Fruit fly (Drosophila melanogaster) whole organism, embryonic: Measurements from ENCODE around the gene Nep7.
A peak's percentile ranks its signal among the peaks of the same experiment; 100 is the strongest.

Source experiments
- BtbVII ChIP-seq: fragments of 200-800 bp; sonication (Bioruptor generic); optimal IDR thresholded peaks from 3 replicates; lab custom pipeline; 2017; ENCODE audit warnings: missing biosample characterization, mild to moderate bottlenecking, missing genetic modification characterization
- CG10209 ChIP-seq: fragments of 200-800 bp; sonication (Bioruptor generic); optimal IDR thresholded peaks from 3 replicates; lab custom pipeline; 2017; ENCODE audit warnings: missing biosample characterization, mild to moderate bottlenecking, missing genetic modification characterization, missing genetic modification reagents
- CG11085 ChIP-seq: fragments of 200-800 bp; sonication (Bioruptor generic); IDR thresholded peaks from 2 replicates; pipeline ENCODE4 v1.3.6; 2022; ENCODE audit warnings: missing biosample characterization, missing genetic modification characterization
- CG13296 ChIP-seq: fragments of 200-800 bp; sonication (Bioruptor generic); optimal IDR thresholded peaks from 3 replicates; lab custom pipeline; 2018; ENCODE audit warnings: missing biosample characterization, mild to moderate bottlenecking, missing genetic modification characterization
- CG13775 ChIP-seq: fragments of 200-800 bp; sonication (Bioruptor generic); optimal IDR thresholded peaks from 3 replicates; lab custom pipeline; 2017; ENCODE audit warnings: missing biosample characterization, mild to moderate bottlenecking, missing genetic modification characterization
- CG15479 ChIP-seq: fragments of 200-800 bp; sonication (Bioruptor generic); optimal IDR thresholded peaks from 3 replicates; lab custom pipeline; 2019; ENCODE audit warnings: missing biosample characterization, mild to moderate bottlenecking, missing genetic modification characterization, moderate library complexity
- CG18011 ChIP-seq: fragments of 200-800 bp; sonication (Bioruptor generic); optimal IDR thresholded peaks from 2 replicates; lab custom pipeline; 2017; ENCODE audit warnings: missing biosample characterization, missing genetic modification characterization, mild to moderate bottlenecking, moderate library complexity, missing genotype
- CG31365 ChIP-seq: fragments of 200-800 bp; sonication (Bioruptor generic); optimal IDR thresholded peaks from 2 replicates; lab custom pipeline; 2018; ENCODE audit warnings: missing biosample characterization, mild to moderate bottlenecking, missing genetic modification characterization
- CG33213 ChIP-seq: fragments of 200-800 bp; sonication (Bioruptor generic); optimal IDR thresholded peaks from 3 replicates; lab custom pipeline; 2016; ENCODE audit warnings: missing biosample characterization, missing genetic modification characterization
- CG4617 ChIP-seq: fragments of 200-800 bp; sonication (Bioruptor generic); optimal IDR thresholded peaks from 3 replicates; lab custom pipeline; 2016; ENCODE audit warnings: missing biosample characterization, missing genetic modification characterization, borderline replicate concordance
- CG4854 ChIP-seq: fragments of 200-800 bp; sonication (Bioruptor generic); optimal IDR thresholded peaks from 2 replicates; lab custom pipeline; 2016; ENCODE audit warnings: missing biosample characterization, missing genetic modification characterization, inconsistent platforms
- CG5180 ChIP-seq: fragments of 200-800 bp; sonication (Bioruptor generic); optimal IDR thresholded peaks from 3 replicates; lab custom pipeline; 2017; ENCODE audit warnings: missing biosample characterization, missing genetic modification characterization, mild to moderate bottlenecking, moderate library complexity, missing genetic modification reagents
- CG7372 ChIP-seq: fragments of 200-800 bp; sonication (Bioruptor generic); IDR thresholded peaks from 2 replicates; pipeline ENCODE4 v1.3.6; 2022; ENCODE audit warnings: missing biosample characterization, missing genetic modification characterization
- CG8478 ChIP-seq: fragments of >200 bp; optimal IDR thresholded peaks from 2 replicates; lab custom pipeline; 2018
- CG9215 ChIP-seq: fragments of 200-800 bp; sonication (Bioruptor generic); IDR thresholded peaks from 2 replicates; pipeline ENCODE4 v1.3.6; 2022; ENCODE audit warnings: missing biosample characterization, missing genetic modification characterization
- CG9609 ChIP-seq: fragments of 200-800 bp; sonication (Bioruptor generic); optimal IDR thresholded peaks from 3 replicates; lab custom pipeline; 2016; ENCODE audit warnings: missing biosample characterization, missing genetic modification characterization
- Chrac-16 ChIP-seq: fragments of 200-800 bp; sonication (Bioruptor generic); optimal IDR thresholded peaks from 3 replicates; lab custom pipeline; 2016; ENCODE audit warnings: missing biosample characterization, missing genetic modification characterization
- CoRest ChIP-seq: fragments of 200-800 bp; sonication (Bioruptor generic); optimal IDR thresholded peaks from 3 replicates; lab custom pipeline; 2018; ENCODE audit warnings: missing biosample characterization, mild to moderate bottlenecking, missing genetic modification characterization, moderate library complexity
- Dbx ChIP-seq: fragments of 200-800 bp; sonication (Bioruptor generic); IDR thresholded peaks from 3 replicates; pipeline ENCODE4 v1.3.6; 2022; ENCODE audit warnings: missing biosample characterization, missing genetic modification characterization
- Dek ChIP-seq: fragments of 200-800 bp; sonication (Bioruptor generic); optimal IDR thresholded peaks from 3 replicates; lab custom pipeline; 2019; ENCODE audit warnings: missing biosample characterization, mild to moderate bottlenecking, missing genetic modification characterization, moderate library complexity
- Drgx ChIP-seq: fragments of 200-800 bp; sonication (Bioruptor generic); IDR thresholded peaks from 2 replicates; pipeline ENCODE4 v1.3.6; 2022; ENCODE audit warnings: missing biosample characterization, missing genetic modification characterization
- GATAe ChIP-seq: fragments of 200-800 bp; sonication (Bioruptor generic); conservative IDR thresholded peaks from 2 replicates; pipeline ENCODE4 v1.3.6; 2022; ENCODE audit warnings: missing biosample characterization, missing genetic modification characterization
- HHEX ChIP-seq: fragments of 200-800 bp; sonication (Bioruptor generic); optimal IDR thresholded peaks from 3 replicates; lab custom pipeline; 2017; ENCODE audit warnings: missing biosample characterization, mild to moderate bottlenecking, missing genetic modification characterization, missing genetic modification reagents
- HLH4C ChIP-seq: fragments of 200-800 bp; sonication (Bioruptor generic); IDR thresholded peaks from 3 replicates; pipeline ENCODE4 v1.3.6; 2022; ENCODE audit warnings: missing biosample characterization, missing genetic modification characterization; ENCODE audit not compliant: partially characterized antibody
- Med ChIP-seq: fragments of 200-800 bp; sonication (Bioruptor generic); peaks from one replicate; lab custom pipeline; 2016; ENCODE audit warnings: missing biosample characterization, missing genetic modification characterization, mild to moderate bottlenecking, inconsistent platforms, moderate library complexity
- Mes4 ChIP-seq: fragments of 200-800 bp; sonication (Bioruptor generic); optimal IDR thresholded peaks from 2 replicates; lab custom pipeline; 2016; ENCODE audit warnings: missing biosample characterization, missing genetic modification characterization
- NFAT ChIP-seq: fragments of 200-800 bp; sonication (Bioruptor generic); IDR thresholded peaks from 2 replicates; pipeline ENCODE4 v1.3.6; 2022; ENCODE audit warnings: missing biosample characterization, missing genetic modification characterization
- Optix ChIP-seq: fragments of 200-800 bp; sonication (Bioruptor generic); IDR thresholded peaks from 3 replicates; pipeline ENCODE4 v1.3.6; 2022; ENCODE audit warnings: missing biosample characterization, missing genetic modification characterization
- Sry-β ChIP-seq: fragments of 200-800 bp; sonication (Bioruptor generic); optimal IDR thresholded peaks from 2 replicates; lab custom pipeline; 2018; ENCODE audit warnings: missing biosample characterization, mild to moderate bottlenecking, missing genetic modification characterization, moderate library complexity
- ara ChIP-seq: fragments of 200-800 bp; sonication (Bioruptor generic); IDR thresholded peaks from 2 replicates; pipeline ENCODE4 v1.3.6; 2022; ENCODE audit warnings: missing biosample characterization, missing genetic modification characterization
- bigmax ChIP-seq: fragments of 200-800 bp; sonication (Bioruptor generic); optimal IDR thresholded peaks from 2 replicates; lab custom pipeline; 2018; ENCODE audit warnings: missing biosample characterization, mild to moderate bottlenecking, missing genetic modification characterization
- bowl ChIP-seq: fragments of 200-800 bp; sonication (Bioruptor generic); IDR thresholded peaks from 2 replicates; pipeline ENCODE4 v1.3.6; 2022; ENCODE audit warnings: missing biosample characterization, missing genetic modification characterization
- bsh ChIP-seq, 2 experiments: fragments of 200-800 bp; sonication (Bioruptor generic); optimal IDR thresholded peaks; 2 replicates each; lab custom pipeline; 2017 to 2018; ENCODE audit warnings: mild to moderate bottlenecking in 2 of 2, missing biosample characterization in 2 of 2, missing genetic modification characterization in 2 of 2, moderate library complexity in 1 of 2
- chif ChIP-seq, 2 experiments: fragments of 200-800 bp; sonication (Bioruptor generic); optimal IDR thresholded peaks; 3 replicates each; lab custom pipeline; 2016; ENCODE audit warnings: missing biosample characterization in 2 of 2, missing genetic modification characterization in 2 of 2
- croc ChIP-seq: fragments of 200-800 bp; sonication (Bioruptor generic); conservative IDR thresholded peaks from 3 replicates; pipeline ENCODE4 v1.3.6; 2022; ENCODE audit warnings: missing biosample characterization, missing genetic modification characterization
- crol ChIP-seq: fragments of 200-800 bp; sonication (Bioruptor generic); IDR thresholded peaks from 2 replicates; pipeline ENCODE4 v1.3.6; 2022; ENCODE audit warnings: missing biosample characterization, missing genetic modification characterization
- dimm ChIP-seq: fragments of 200-800 bp; sonication (Bioruptor generic); IDR thresholded peaks from 2 replicates; pipeline ENCODE4 v1.3.6; 2022; ENCODE audit warnings: missing biosample characterization, missing genetic modification characterization
- disco-r ChIP-seq: fragments of 200-800 bp; sonication (Bioruptor generic); optimal IDR thresholded peaks from 2 replicates; lab custom pipeline; 2016; ENCODE audit warnings: missing biosample characterization, missing genetic modification characterization
- dm ChIP-seq: fragments of 200-800 bp; sonication (Bioruptor generic); optimal IDR thresholded peaks from 3 replicates; lab custom pipeline; 2016; ENCODE audit warnings: missing biosample characterization, missing genetic modification characterization
- dmrt99B ChIP-seq: fragments of 200-800 bp; sonication (Bioruptor generic); optimal IDR thresholded peaks from 2 replicates; lab custom pipeline; 2018; ENCODE audit warnings: missing biosample characterization, mild to moderate bottlenecking, missing genetic modification characterization, moderate library complexity
- h ChIP-seq: fragments of >200 bp; optimal IDR thresholded peaks from 2 replicates; lab custom pipeline; 2017
- ham ChIP-seq: fragments of 200-800 bp; sonication (Bioruptor generic); IDR thresholded peaks from 2 replicates; pipeline ENCODE4 v1.3.6; 2022; ENCODE audit warnings: missing biosample characterization, missing genetic modification characterization
- hth ChIP-seq: fragments of >200 bp; optimal IDR thresholded peaks from 2 replicates; lab custom pipeline; 2017; ENCODE audit warnings: inconsistent platforms
- klu ChIP-seq: fragments of 200-800 bp; sonication (Bioruptor generic); IDR thresholded peaks from 2 replicates; pipeline ENCODE4 v1.3.6; 2022; ENCODE audit warnings: missing biosample characterization, missing genetic modification characterization
- lab ChIP-seq: fragments of 200-800 bp; sonication (Bioruptor generic); optimal IDR thresholded peaks from 3 replicates; lab custom pipeline; 2017; ENCODE audit warnings: missing biosample characterization, missing genetic modification characterization, mild to moderate bottlenecking, moderate library complexity, missing genetic modification reagents
- pb ChIP-seq: fragments of 200-800 bp; sonication (Bioruptor generic); optimal IDR thresholded peaks from 3 replicates; lab custom pipeline; 2016; ENCODE audit warnings: missing biosample characterization, missing genetic modification characterization
- peb ChIP-seq: fragments of 200-800 bp; sonication (Bioruptor generic); IDR thresholded peaks from 2 replicates; pipeline ENCODE4 v1.3.6; 2022; ENCODE audit warnings: missing biosample characterization, missing genetic modification characterization
- prd ChIP-seq, 3 experiments: fragments of >200 bp in 2 of 3; fragments of 200-800 bp in 1 of 3; sonication (Bioruptor generic) in 1 of 3; optimal IDR thresholded peaks in 2 of 3; IDR thresholded peaks in 1 of 3; 2 replicates in 2 of 3; 3 replicates in 1 of 3; pipeline versions ENCODE4 v1.3.6 to Lab custom; 2017 to 2022; ENCODE audit warnings: missing biosample characterization in 1 of 3, missing genetic modification characterization in 1 of 3
- shn ChIP-seq: fragments of 200-800 bp; sonication (Bioruptor generic); optimal IDR thresholded peaks from 3 replicates; lab custom pipeline; 2016; ENCODE audit warnings: missing biosample characterization, missing genetic modification characterization
- stc ChIP-seq: fragments of 200-800 bp; sonication (Bioruptor generic); IDR thresholded peaks from 2 replicates; pipeline ENCODE4 v1.3.6; 2022; ENCODE audit warnings: missing biosample characterization, missing genetic modification characterization
- tap ChIP-seq: fragments of 200-800 bp; optimal IDR thresholded peaks from 3 replicates; lab custom pipeline; 2019; ENCODE audit warnings: missing biosample characterization, mild to moderate bottlenecking, missing genetic modification characterization, moderate library complexity
- unc-4 ChIP-seq: fragments of 200-800 bp; sonication (Bioruptor generic); IDR thresholded peaks from 2 replicates; pipeline ENCODE4 v1.3.6; 2022; ENCODE audit warnings: missing biosample characterization, missing genetic modification characterization; ENCODE audit not compliant: partially characterized antibody

The Nep7 gene

dm6 chr3R:27947682-27948245 is 7.0 kb upstream of the Nep7 start, which contains the start of gene mfrn:
Gene mfrn (minus strand): TSS chr3R:27948021.
- no peak for TF ChIP-seq ara (GFP tag; lab: Robert Waterston, UW)
- no peak for TF ChIP-seq CG4854 (GFP tag; lab: Kevin White, UChicago)
- no peak for TF ChIP-seq disco-r (GFP tag; lab: Kevin White, UChicago)
- TF ChIP-seq CG15479 (GFP tag; lab: Kevin White, UChicago), result peak; percentile 36
- no peak for TF ChIP-seq lab (GFP tag; lab: Kevin White, UChicago)
- no peak for TF ChIP-seq h (lab: Kevin White, UChicago)
- TF ChIP-seq CG9609, result no peak
- TF ChIP-seq dm, result peak; percentile 62
- no peak for TF ChIP-seq CG13296
- no peak for TF ChIP-seq ham (GFP tag; lab: Robert Waterston, UW)
- TF ChIP-seq chif (GFP tag; optimal IDR thresholded peaks at IDR 0.05; lab: Kevin White, UChicago), result no peak
- no peak for TF ChIP-seq HLH4C (GFP tag; lab: Robert Waterston, UW)
- no peak for TF ChIP-seq HHEX (GFP tag; lab: Kevin White, UChicago)
- TF ChIP-seq Med (GFP tag; lab: Kevin White, UChicago), result peak; percentile 69
- TF ChIP-seq shn (GFP tag; lab: Kevin White, UChicago), result no peak
- TF ChIP-seq unc-4 (GFP tag; lab: Robert Waterston, UW), result no peak
- no peak for TF ChIP-seq CG13775
- TF ChIP-seq CG18011 (GFP tag; lab: Kevin White, UChicago), result no peak
- TF ChIP-seq dimm, result no peak
- TF ChIP-seq Drgx (GFP tag; lab: Robert Waterston, UW), result no peak
- TF ChIP-seq Optix (GFP tag; lab: Robert Waterston, UW), result no peak
- TF ChIP-seq Dek, result no peak
- TF ChIP-seq Sry-β (GFP tag; lab: Kevin White, UChicago), result no peak
- no peak for TF ChIP-seq CG7372
- TF ChIP-seq GATAe (GFP tag; lab: Robert Waterston, UW), result no peak
- TF ChIP-seq CG5180, result no peak
- peak; percentile 16; the same call in 1 of the 2 replicates for TF ChIP-seq klu (GFP tag; lab: Robert Waterston, UW)
- no peak for TF ChIP-seq stc (GFP tag; lab: Robert Waterston, UW)
- TF ChIP-seq peb (GFP tag; lab: Robert Waterston, UW), result no peak
- no peak for TF ChIP-seq Mes4 (GFP tag; lab: Kevin White, UChicago)
- no peak for TF ChIP-seq tap (tag; lab: Kevin White, UChicago)
- no peak for TF ChIP-seq CG8478 (lab: Kevin White, UChicago)
- TF ChIP-seq Dbx, result no peak
- TF ChIP-seq Chrac-16 (GFP tag; lab: Kevin White, UChicago), result no peak
- TF ChIP-seq CG4617, result peak; percentile 46
- TF ChIP-seq prd (optimal IDR thresholded peaks at IDR 0.05; lab: Kevin White, UChicago), result no peak
- TF ChIP-seq prd (GFP tag; IDR thresholded peaks at IDR 0.05; lab: Robert Waterston, UW), result no peak
- TF ChIP-seq CG9215, result no peak
- TF ChIP-seq croc (GFP tag; lab: Robert Waterston, UW), result no peak
- no peak for TF ChIP-seq CG33213 (GFP tag; lab: Kevin White, UChicago)
- no peak for TF ChIP-seq bigmax (GFP tag; lab: Kevin White, UChicago)
- TF ChIP-seq NFAT, result no peak
- no peak for TF ChIP-seq BtbVII
- no peak for TF ChIP-seq CG10209 (GFP tag; lab: Kevin White, UChicago)
- TF ChIP-seq bsh (GFP tag; optimal IDR thresholded peaks at IDR 0.05; lab: Kevin White, UChicago), result no peak
- no peak for TF ChIP-seq CoRest (tag; lab: Kevin White, UChicago)
- TF ChIP-seq hth (lab: Kevin White, UChicago), result no peak
- no peak for TF ChIP-seq dmrt99B (tag; lab: Kevin White, UChicago)
- TF ChIP-seq CG11085, result no peak
- TF ChIP-seq pb, result no peak
- TF ChIP-seq bowl, result no peak
- TF ChIP-seq CG31365, result no peak
- no peak for TF ChIP-seq crol (GFP tag; lab: Robert Waterston, UW)
